Worm (Caenorhabditis elegans): Measurements from ENCODE around the gene srd-10.

The srd-10 gene

ce11 chrIV:13601973-13602669, 27.3 kb downstream of the srd-10 start, which contains the start of gene Y45F10B.59:
Y45F10B.59 (plus strand) TSS chrIV:13602619.
- TF ChIP-seq snpc-4 (tag; optimal IDR thresholded peaks at IDR 0.05): peak; percentile 6
- no peak for TF ChIP-seq tbx-2 (tag; optimal IDR thresholded peaks at IDR 0.05)

- TF ChIP-seq jun-1 (tag; optimal IDR thresholded peaks at IDR 0.05): peak; percentile 0
- no peak for TF ChIP-seq sea-2 (GFP tag; optimal IDR thresholded peaks at IDR 0.05)
- TF ChIP-seq ceh-9 (tag; optimal IDR thresholded peaks at IDR 0.05): no peak
- TF ChIP-seq lsy-12 (tag; optimal IDR thresholded peaks at IDR 0.05): no peak
- no peak for TF ChIP-seq hmg-11 (tag; optimal IDR thresholded peaks at IDR 0.05)
- TF ChIP-seq unc-62 (GFP tag; optimal IDR thresholded peaks at IDR 0.05): no peak
- TF ChIP-seq ZK546.5 (tag; optimal IDR thresholded peaks at IDR 0.05): no peak
- TF ChIP-seq R02D3.7 (tag; optimal IDR thresholded peaks at IDR 0.05): no peak
- no peak for TF ChIP-seq unc-39 (tag; optimal IDR thresholded peaks at IDR 0.05)
- no peak for TF ChIP-seq nhr-43 (tag; optimal IDR thresholded peaks at IDR 0.05; ENCODE audit: poor library complexity, severe bottlenecking)
- TF ChIP-seq nhr-23 (tag; optimal IDR thresholded peaks at IDR 0.05): no peak
- no peak for TF ChIP-seq ztf-4 (tag; optimal IDR thresholded peaks at IDR 0.05)
- peak; percentile 69 for TF ChIP-seq elt-2 (tag; optimal IDR thresholded peaks at IDR 0.05)
- TF ChIP-seq mdl-1 (tag; optimal IDR thresholded peaks at IDR 0.05): no peak
- no peak for TF ChIP-seq fos-1 (tag; optimal IDR thresholded peaks at IDR 0.05)
- TF ChIP-seq nhr-67 (tag; optimal IDR thresholded peaks at IDR 0.05): no peak
- TF ChIP-seq nhr-77 (tag; optimal IDR thresholded peaks at IDR 0.05): no peak
- no peak for TF ChIP-seq zag-1 (tag; optimal IDR thresholded peaks at IDR 0.05)
- peak; percentile 82 for TF ChIP-seq pqm-1 (tag; optimal IDR thresholded peaks at IDR 0.05)
- TF ChIP-seq nhr-76 (tag; optimal IDR thresholded peaks at IDR 0.05): no peak
- no peak for TF ChIP-seq eor-1 (tag; optimal IDR thresholded peaks at IDR 0.05)
- TF ChIP-seq lin-15B (tag; optimal IDR thresholded peaks at IDR 0.05): no peak
- no peak for TF ChIP-seq nhr-25 (tag; optimal IDR thresholded peaks at IDR 0.05)
- TF ChIP-seq ceh-28 (tag; optimal IDR thresholded peaks at IDR 0.05): no peak
- TF ChIP-seq egl-5 (tag; optimal IDR thresholded peaks at IDR 0.05): no peak
- TF ChIP-seq ceh-82 (tag; optimal IDR thresholded peaks at IDR 0.05): no peak
- peak; percentile 60 for TF ChIP-seq pha-4 (tag; optimal IDR thresholded peaks at IDR 0.05)
- TF ChIP-seq elt-3 (tag; optimal IDR thresholded peaks at IDR 0.05): no peak
- no peak for TF ChIP-seq nhr-28 (tag; optimal IDR thresholded peaks at IDR 0.05)
- TF ChIP-seq nfya-1 (tag; optimal IDR thresholded peaks at IDR 0.05; ENCODE audit: insufficient read depth): no peak
- TF ChIP-seq tbx-2 (tag; optimal IDR thresholded peaks at IDR 0.05): no peak
- TF ChIP-seq mml-1 (tag; optimal IDR thresholded peaks at IDR 0.05): no peak
- no peak for TF ChIP-seq daf-12 (tag; optimal IDR thresholded peaks at IDR 0.05)
- no peak for TF ChIP-seq snpc-4 (tag; optimal IDR thresholded peaks at IDR 0.05)
Observed at ce11 chrIV:13609755-13610154, 34.9 kb downstream of the srd-10 start, which contains the start of gene C08F11.13. C08F11.13 (minus strand) TSS chrIV:13609892.

DNA sequence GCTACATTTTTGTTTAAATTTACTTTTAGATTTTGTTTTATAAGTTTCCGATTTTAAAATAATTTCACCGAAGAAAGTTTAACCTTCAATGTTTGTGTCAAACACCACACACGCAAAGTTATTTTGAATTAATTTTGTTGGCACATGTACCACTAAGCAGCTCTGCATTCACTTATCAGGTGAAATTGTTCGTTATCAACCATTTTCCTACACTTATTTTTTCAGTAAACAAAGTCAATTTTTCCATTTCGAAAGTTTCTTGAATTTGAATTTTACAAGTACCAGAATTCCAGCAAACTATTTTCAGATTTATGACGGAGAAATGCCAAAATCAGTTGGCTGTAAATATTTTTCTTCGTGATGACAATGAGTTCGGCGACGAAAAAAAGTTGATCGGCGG, 44.4 kb downstream of the srd-10 start, which contains the start of gene C08F11.3:
Gene C08F11.3, plus strand, starts transcription at position 301 of the 400 bp plus-strand sequence.
- TF ChIP-seq nhr-12 (tag; optimal IDR thresholded peaks at IDR 0.05): no peak
- peak; percentile 15 for TF ChIP-seq elt-2 (tag; optimal IDR thresholded peaks at IDR 0.05)
- TF ChIP-seq pha-4 (tag; optimal IDR thresholded peaks at IDR 0.05): peak; percentile 19

ce11 chrIV:13623533-13623932, 48.7 kb downstream of the srd-10 start, which contains the start of gene C08F11.1:
C08F11.1 (plus strand) TSS chrIV:13623833.
- TF ChIP-seq sea-2 (GFP tag; optimal IDR thresholded peaks at IDR 0.05): no peak
- no peak for TF ChIP-seq daf-12 (tag; optimal IDR thresholded peaks at IDR 0.05)
